Worm (Caenorhabditis elegans) whole organism, late embryonic: Measurements from ENCODE around the gene W09G12.8.

ENCODE experiments used
- C08G9.2 ChIP-seq: sonication (generic microtip); optimal IDR thresholded peaks from 2 replicates; lab custom pipeline; 2016; ENCODE audit warnings: mild to moderate bottlenecking, missing genetic modification characterization, moderate library complexity, missing compliant biosample characterization
- F13H6.1 ChIP-seq: sonication (generic microtip); optimal IDR thresholded peaks from 2 replicates; lab custom pipeline; 2016; ENCODE audit warnings: missing genetic modification characterization, missing compliant biosample characterization
- Y22D7AL.16 ChIP-seq: sonication (generic microtip); optimal IDR thresholded peaks from 2 replicates; lab custom pipeline; 2016; ENCODE audit warnings: missing genetic modification characterization, missing compliant biosample characterization
- ceh-22 ChIP-seq: sonication (generic microtip); optimal IDR thresholded peaks from 2 replicates; lab custom pipeline; 2017; ENCODE audit warnings: missing biosample characterization, missing genetic modification characterization
- ceh-31 ChIP-seq: sonication (generic microtip); optimal IDR thresholded peaks from 2 replicates; lab custom pipeline; 2016; ENCODE audit warnings: missing genetic modification characterization, missing compliant biosample characterization
- ceh-34 ChIP-seq: sonication (generic microtip); optimal IDR thresholded peaks from 2 replicates; lab custom pipeline; 2016; ENCODE audit warnings: mild to moderate bottlenecking, missing genetic modification characterization, missing compliant biosample characterization
- ceh-48 ChIP-seq: sonication (generic microtip); optimal IDR thresholded peaks from 2 replicates; lab custom pipeline; 2016; ENCODE audit warnings: missing genetic modification characterization, inconsistent platforms, missing compliant biosample characterization
- ceh-6 ChIP-seq: fragments of 200-800 bp; sonication (Bioruptor generic); optimal IDR thresholded peaks from 2 replicates; lab custom pipeline; 2018; ENCODE audit warnings: mild to moderate bottlenecking, missing genetic modification characterization, missing compliant biosample characterization
- che-1 ChIP-seq: sonication (generic microtip); optimal IDR thresholded peaks from 2 replicates; lab custom pipeline; 2016; ENCODE audit warnings: mild to moderate bottlenecking, missing genetic modification characterization, missing compliant biosample characterization
- dmd-4 ChIP-seq: sonication (generic microtip); optimal IDR thresholded peaks from 2 replicates; lab custom pipeline; 2016; ENCODE audit warnings: borderline replicate concordance, missing genetic modification characterization, missing compliant biosample characterization
- ets-4 ChIP-seq: sonication (generic microtip); optimal IDR thresholded peaks from 2 replicates; lab custom pipeline; 2016; ENCODE audit warnings: missing genetic modification characterization, missing compliant biosample characterization
- fkh-10 ChIP-seq: fragments of 150-350 bp; optimal IDR thresholded peaks from 2 replicates; lab custom pipeline; 2014; ENCODE audit warnings: missing biosample characterization, missing genetic modification reagents, missing genetic modification characterization
- fkh-6 ChIP-seq: sonication (generic microtip); optimal IDR thresholded peaks from 2 replicates; lab custom pipeline; 2016; ENCODE audit warnings: missing genetic modification characterization, missing compliant biosample characterization
- hlh-13 ChIP-seq: fragments of 200-800 bp; sonication (Bioruptor generic); optimal IDR thresholded peaks from 2 replicates; lab custom pipeline; 2018; ENCODE audit warnings: mild to moderate bottlenecking, missing genetic modification characterization, missing compliant biosample characterization
- hlh-8 ChIP-seq: sonication (generic microtip); optimal IDR thresholded peaks from 2 replicates; lab custom pipeline; 2016; ENCODE audit warnings: missing genotype, missing genetic modification characterization, missing compliant biosample characterization
- ref-2 ChIP-seq: sonication (generic microtip); optimal IDR thresholded peaks from 2 replicates; lab custom pipeline; 2016; ENCODE audit warnings: missing genetic modification characterization, missing compliant biosample characterization
- sox-2 ChIP-seq: fragments of 200-800 bp; sonication (Bioruptor generic); IDR thresholded peaks from 2 replicates; pipeline ENCODE4 v1.3.6; 2022; ENCODE audit warnings: missing genetic modification reagents, missing genetic modification characterization, missing compliant biosample characterization
- sox-4 ChIP-seq: sonication (generic microtip); optimal IDR thresholded peaks from 2 replicates; lab custom pipeline; 2017; ENCODE audit warnings: mild to moderate bottlenecking, missing genetic modification characterization, inconsistent platforms, missing compliant biosample characterization
- ttx-3 ChIP-seq: sonication (generic microtip); optimal IDR thresholded peaks from 2 replicates; lab custom pipeline; 2016; ENCODE audit warnings: missing genetic modification reagents, missing genetic modification characterization, missing compliant biosample characterization
- unc-86 ChIP-seq: sonication (generic microtip); optimal IDR thresholded peaks from 2 replicates; lab custom pipeline; 2016; ENCODE audit warnings: missing genetic modification characterization, missing compliant biosample characterization
- zip-5 ChIP-seq: sonication (generic microtip); optimal IDR thresholded peaks from 2 replicates; lab custom pipeline; 2016; ENCODE audit warnings: missing genetic modification characterization, missing compliant biosample characterization

Gene W09G12.8

DNA sequence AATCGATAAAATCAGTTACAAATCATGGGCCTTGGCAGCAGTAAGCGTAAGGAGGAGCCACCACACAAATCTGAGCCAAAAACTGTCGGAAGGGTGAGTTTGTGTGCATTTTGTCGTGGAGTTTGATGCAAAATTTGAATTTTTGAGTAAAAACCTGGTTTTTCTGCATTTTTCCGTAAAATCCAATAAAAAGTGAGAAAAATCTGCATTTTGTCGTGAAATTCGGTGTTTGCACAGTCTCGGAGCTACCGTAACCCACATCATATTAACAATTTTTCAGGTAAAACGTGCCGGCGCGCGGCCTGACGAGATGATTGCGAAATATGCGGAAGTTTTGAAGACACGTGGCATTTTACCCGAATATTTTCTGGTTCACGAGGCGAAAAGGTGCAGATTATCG lies 49.9 kb downstream of the W09G12.8 start:
- TF ChIP-seq ceh-34: no peak
- TF ChIP-seq C08G9.2 (tag; lab: Kevin White, UChicago): no peak
- TF ChIP-seq ttx-3: no peak
- TF ChIP-seq fkh-10 (GFP tag; lab: Kevin White, UChicago): no peak
- TF ChIP-seq dmd-4 (tag; lab: Kevin White, UChicago): no peak
- TF ChIP-seq ceh-6 (GFP tag; lab: Kevin White, UChicago): no peak
- no peak for TF ChIP-seq F13H6.1 (tag; lab: Kevin White, UChicago)
- no peak for TF ChIP-seq sox-4 (tag; lab: Kevin White, UChicago)
- no peak for TF ChIP-seq hlh-8 (tag; lab: Kevin White, UChicago)
- TF ChIP-seq ceh-22 (tag; lab: Kevin White, UChicago): no peak
- no peak for TF ChIP-seq unc-86
- no peak for TF ChIP-seq fkh-6 (tag; lab: Kevin White, UChicago)
- TF ChIP-seq ceh-31: no peak
- no peak for TF ChIP-seq ref-2 (tag; lab: Kevin White, UChicago)
- TF ChIP-seq sox-2 (GFP tag; lab: Robert Waterston, UW): no peak
- TF ChIP-seq, all 69 proteins: peak for 0

DNA sequence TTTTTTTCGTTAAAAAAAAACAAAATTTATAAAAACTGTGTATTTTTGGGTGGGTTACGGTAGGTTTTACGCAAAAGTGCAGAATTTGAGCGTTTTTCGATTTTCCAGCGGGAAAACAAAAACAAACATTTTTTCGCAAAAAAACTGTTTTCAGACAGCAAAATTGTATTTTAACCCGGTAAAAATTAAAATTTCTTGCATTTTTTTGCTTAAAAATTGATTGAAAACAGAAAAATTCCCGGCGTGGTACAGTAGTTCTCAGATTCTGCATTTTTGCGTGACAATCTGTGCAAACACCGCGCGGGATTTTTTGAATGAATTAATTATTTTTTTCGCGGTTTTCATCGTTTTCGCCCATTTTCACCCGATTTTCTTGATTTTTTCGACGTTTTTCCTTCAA lies 51.1 kb downstream of the W09G12.8 start:
- TF ChIP-seq Y22D7AL.16 (tag; lab: Kevin White, UChicago): no peak
- no peak for TF ChIP-seq C08G9.2 (tag; lab: Kevin White, UChicago)
- TF ChIP-seq hlh-13 (GFP tag; lab: Kevin White, UChicago): no peak
- no peak for TF ChIP-seq ets-4 (tag; lab: Kevin White, UChicago)
- TF ChIP-seq che-1 (tag; lab: Kevin White, UChicago): no peak
- TF ChIP-seq zip-5 (tag; lab: Kevin White, UChicago): no peak
- no peak for TF ChIP-seq ceh-48 (tag; lab: Kevin White, UChicago)
